Fruit fly (Drosophila melanogaster): Measurements from ENCODE around the gene CG11034.

The CG11034 gene

dm6 chr2L:5771179-5771578, 34.0 kb upstream of the CG11034 start (continued):
- TF ChIP-seq CG14710 (tag; optimal IDR thresholded peaks at IDR 0.05) (no peak), disco-r (GFP tag; optimal IDR thresholded peaks at IDR 0.05) (no peak), CG7963 (GFP tag; IDR thresholded peaks at IDR 0.05; ENCODE audit: partially characterized antibody) (no peak), CG17186 (GFP tag; optimal IDR thresholded peaks at IDR 0.05) (no peak), btn (GFP tag; optimal IDR thresholded peaks at IDR 0.05) (no peak), CG4328 (GFP tag; optimal IDR thresholded peaks at IDR 0.05) (no peak), E2f1 (GFP tag; IDR thresholded peaks at IDR 0.05) (no peak), CG1647 (GFP tag; optimal IDR thresholded peaks at IDR 0.05) (no peak), lilli (GFP tag; optimal IDR thresholded peaks at IDR 0.05) (peak; percentile 37), CG9215 (GFP tag; IDR thresholded peaks at IDR 0.05) (no peak), CG7357 (GFP tag; IDR thresholded peaks at IDR 0.05) (no peak), CG15514 (GFP tag; optimal IDR thresholded peaks at IDR 0.05) (peak; percentile 2), CG10147 (GFP tag; optimal IDR thresholded peaks at IDR 0.05) (no peak), D (optimal IDR thresholded peaks at IDR 0.05) (no peak), D (GFP tag; optimal IDR thresholded peaks at IDR 0.05) (no peak), Dip2 (GFP tag; IDR thresholded peaks at IDR 0.05) (no peak), bigmax (GFP tag; optimal IDR thresholded peaks at IDR 0.05) (no peak), CG42726 (GFP tag; IDR thresholded peaks at IDR 0.05; ENCODE audit: partially characterized antibody) (peak; percentile 92), CG32772 (GFP tag; IDR thresholded peaks at IDR 0.05) (0 out of 2 replicates have a peak, but pooled peaks have one; percentile 10), CG8089 (GFP tag; optimal IDR thresholded peaks at IDR 0.05) (no peak), stc (GFP tag; IDR thresholded peaks at IDR 0.05) (no peak), CG9817 (tag; optimal IDR thresholded peaks at IDR 0.05) (no peak), H15 (GFP tag; IDR thresholded peaks at IDR 0.05) (no peak), corto (GFP tag; optimal IDR thresholded peaks at IDR 0.05) (no peak), Optix (GFP tag; IDR thresholded peaks at IDR 0.05) (no peak), ap (GFP tag; IDR thresholded peaks at IDR 0.05) (no peak), yki (optimal IDR thresholded peaks at IDR 0.05) (peak; percentile 52), inv (GFP tag; IDR thresholded peaks at IDR 0.05; ENCODE audit: partially characterized antibody) (peak; percentile 58; the same call in 1 of the 2 replicates), sens (GFP tag) (peak; percentile 26), jigr1 (GFP tag; IDR thresholded peaks at IDR 0.05) (no peak), ci (GFP tag; IDR thresholded peaks at IDR 0.05) (peak; percentile 23; the same call in 1 of the 3 replicates), CG13624 (GFP tag; optimal IDR thresholded peaks at IDR 0.05) (peak; percentile 12), Lim3 (GFP tag; IDR thresholded peaks at IDR 0.05) (no peak), CG6813 (GFP tag; optimal IDR thresholded peaks at IDR 0.05) (no peak), CG14860 (GFP tag; IDR thresholded peaks at IDR 0.05; ENCODE audit: partially characterized antibody) (0 out of 3 replicates have a peak, but pooled peaks have one; percentile 55), CG4854 (GFP tag; optimal IDR thresholded peaks at IDR 0.05) (peak; percentile 14), sisA (GFP tag; IDR thresholded peaks at IDR 0.05) (peak; percentile 69), ro (GFP tag; IDR thresholded peaks at IDR 0.05) (no peak; the same call in 1 of the 2 replicates), fru (optimal IDR thresholded peaks at IDR 0.05) (no peak), nerfin-2 (GFP tag; IDR thresholded peaks at IDR 0.05; ENCODE audit: partially characterized antibody) (peak; percentile 55; the same call in 1 of the 2 replicates), cas (GFP tag; IDR thresholded peaks at IDR 0.05) (no peak), CG30431 (GFP tag; optimal IDR thresholded peaks at IDR 0.05) (no peak), CG18011 (GFP tag; optimal IDR thresholded peaks at IDR 0.05) (no peak), YL-1 (GFP tag; optimal IDR thresholded peaks at IDR 0.05) (no peak), sima (GFP tag; optimal IDR thresholded peaks at IDR 0.05) (no peak), CG17361 (GFP tag; IDR thresholded peaks at IDR 0.05) (peak; percentile 54; the same call in 2 of the 3 replicates), CG16813 (GFP tag; IDR thresholded peaks at IDR 0.05; ENCODE audit: partially characterized antibody) (peak; percentile 60), Taf1 (GFP tag; IDR thresholded peaks at IDR 0.05) (no peak), fd102C (GFP tag; optimal IDR thresholded peaks at IDR 0.05) (no peak), Bgb (GFP tag; IDR thresholded peaks at IDR 0.05; ENCODE audit: partially characterized antibody) (peak; percentile 89), chn (GFP tag; optimal IDR thresholded peaks at IDR 0.05) (no peak), ash1 (GFP tag; optimal IDR thresholded peaks at IDR 0.05) (no peak)

All from whole organism, embryonic.